Fruit fly (Drosophila melanogaster): ENCODE data around the gene tkv.

The tkv gene

DNA sequence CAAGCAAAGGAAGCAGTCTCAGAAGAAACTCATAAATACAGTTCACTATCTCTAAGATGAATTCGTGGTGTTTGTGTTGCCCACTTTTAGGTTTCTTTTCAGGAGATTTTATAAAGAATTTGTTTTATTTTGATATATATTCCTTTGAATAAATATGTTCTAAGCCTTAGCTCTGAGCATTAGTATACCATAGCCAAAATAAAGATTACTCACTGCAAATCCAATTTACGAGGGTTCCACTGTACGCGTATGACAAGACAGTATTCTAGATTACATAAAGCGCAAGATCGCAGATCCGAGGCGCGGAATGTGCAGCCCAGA is 21.4 kb upstream of the tkv start (continued):
- TF ChIP-seq Ptx1 (GFP tag; IDR thresholded peaks at IDR 0.05) (0 out of 2 replicates have a peak, but pooled peaks have one; percentile 8), dm (GFP tag; optimal IDR thresholded peaks at IDR 0.05) (no peak), Ssrp (tag; optimal IDR thresholded peaks at IDR 0.05) (peak; percentile 24), phol (tag; optimal IDR thresholded peaks at IDR 0.05) (peak; percentile 14), Ets97D (GFP tag; optimal IDR thresholded peaks at IDR 0.05) (no peak), fru (optimal IDR thresholded peaks at IDR 0.05) (no peak), CG5953 (GFP tag; IDR thresholded peaks at IDR 0.05) (no peak), CG7556 (GFP tag; optimal IDR thresholded peaks at IDR 0.05) (no peak), cwo (GFP tag; optimal IDR thresholded peaks at IDR 0.05) (no peak), Mrtf (GFP tag; IDR thresholded peaks at IDR 0.05) (no peak), Optix (GFP tag; IDR thresholded peaks at IDR 0.05) (no peak), Dad (GFP tag; optimal IDR thresholded peaks at IDR 0.05) (no peak), TFAM (GFP tag; optimal IDR thresholded peaks at IDR 0.05) (no peak), CG12219 (GFP tag; optimal IDR thresholded peaks at IDR 0.05) (no peak), CG34422 (GFP tag; IDR thresholded peaks at IDR 0.05) (no peak), caup (GFP tag; optimal IDR thresholded peaks at IDR 0.05; ENCODE audit: severe bottlenecking) (no peak), lilli (GFP tag; optimal IDR thresholded peaks at IDR 0.05) (no peak), CG2875 (GFP tag; optimal IDR thresholded peaks at IDR 0.05) (no peak), dmrt11E (tag; optimal IDR thresholded peaks at IDR 0.05) (peak; percentile 36), fd3F (GFP tag; optimal IDR thresholded peaks at IDR 0.05) (no peak), slp2 (GFP tag; optimal IDR thresholded peaks at IDR 0.05) (no peak), bsh (GFP tag; optimal IDR thresholded peaks at IDR 0.05) (peak; percentile 34 to 52), tll (GFP tag; optimal IDR thresholded peaks at IDR 0.05) (no peak), tap (tag; optimal IDR thresholded peaks at IDR 0.05) (no peak), kah (GFP tag; optimal IDR thresholded peaks at IDR 0.05) (no peak), BEAF-32 (GFP tag; optimal IDR thresholded peaks at IDR 0.05) (no peak), CG10147 (GFP tag; optimal IDR thresholded peaks at IDR 0.05) (no peak), lola (GFP tag; optimal IDR thresholded peaks at IDR 0.05) (no peak), Nf-YC (tag; optimal IDR thresholded peaks at IDR 0.05) (no peak)

dm6 chr2L:5291869-5292642 is 20.9 kb upstream of the tkv start:
- TF ChIP-seq Bgb (GFP tag; IDR thresholded peaks at IDR 0.05; ENCODE audit: partially characterized antibody) = no peak
- no peak for TF ChIP-seq vvl (GFP tag; IDR thresholded peaks at IDR 0.05)
- TF ChIP-seq CG4328 (GFP tag; optimal IDR thresholded peaks at IDR 0.05) = no peak
- TF ChIP-seq CG3726 (GFP tag; IDR thresholded peaks at IDR 0.05) = no peak
- TF ChIP-seq nom (GFP tag; optimal IDR thresholded peaks at IDR 0.05) = peak; percentile 33
- TF ChIP-seq CG1832 (GFP tag; optimal IDR thresholded peaks at IDR 0.05) = peak; percentile 5
- TF ChIP-seq scrt (GFP tag; optimal IDR thresholded peaks at IDR 0.05) = no peak
- no peak for TF ChIP-seq Gsc (GFP tag; IDR thresholded peaks at IDR 0.05)
- no peak for TF ChIP-seq wor (GFP tag; IDR thresholded peaks at IDR 0.05)
- no peak for TF ChIP-seq Aef1 (GFP tag; IDR thresholded peaks at IDR 0.05)
- no peak for TF ChIP-seq inv (GFP tag; IDR thresholded peaks at IDR 0.05; ENCODE audit: partially characterized antibody)
- no peak for TF ChIP-seq CG10366 (GFP tag; IDR thresholded peaks at IDR 0.05)
- peak; percentile 52; the same call in 1 of the 2 replicates for TF ChIP-seq crol (GFP tag; IDR thresholded peaks at IDR 0.05)
- TF ChIP-seq CG2129 (GFP tag; IDR thresholded peaks at IDR 0.05; ENCODE audit: partially characterized antibody) = no peak
- no peak for TF ChIP-seq dpn (GFP tag; optimal IDR thresholded peaks at IDR 0.05)
- no peak for TF ChIP-seq CG17385 (GFP tag; optimal IDR thresholded peaks at IDR 0.05)
- TF ChIP-seq CG8478 (optimal IDR thresholded peaks at IDR 0.05) = peak; percentile 60
- no peak for TF ChIP-seq CG11723 (GFP tag; optimal IDR thresholded peaks at IDR 0.05)
- TF ChIP-seq E2f2 (GFP tag; IDR thresholded peaks at IDR 0.05) = no peak
- TF ChIP-seq chn (GFP tag; optimal IDR thresholded peaks at IDR 0.05) = no peak
- TF ChIP-seq CG15514 (GFP tag; optimal IDR thresholded peaks at IDR 0.05) = no peak
- TF ChIP-seq NfI (GFP tag; optimal IDR thresholded peaks at IDR 0.05) = no peak
